Fruit fly (Drosophila melanogaster): Measurements from ENCODE around the gene RpS10b.

Gene RpS10b

dm6 chrX:19597684-19598363 lies at the start of gene RpS10b (continued):
- TF ChIP-seq CG9876 (GFP tag; optimal IDR thresholded peaks at IDR 0.05) (peak; percentile 89), CG10979 (tag; optimal IDR thresholded peaks at IDR 0.05) (peak; percentile 77), Kr (GFP tag; optimal IDR thresholded peaks at IDR 0.05) (peak; percentile 88), CG1832 (GFP tag; optimal IDR thresholded peaks at IDR 0.05) (no peak), tio (GFP tag; optimal IDR thresholded peaks at IDR 0.05) (peak; percentile 62), CG7271 (tag; optimal IDR thresholded peaks at IDR 0.05) (peak; percentile 95), ssp (GFP tag; IDR thresholded peaks at IDR 0.05) (peak; percentile 64), tgo (GFP tag; IDR thresholded peaks at IDR 0.05) (peak; percentile 38; the same call in 2 of the 3 replicates), dm (GFP tag; optimal IDR thresholded peaks at IDR 0.05) (peak; percentile 95), CG4617 (GFP tag; optimal IDR thresholded peaks at IDR 0.05; ENCODE audit: borderline replicate concordance) (peak; percentile 57), lola (GFP tag; optimal IDR thresholded peaks at IDR 0.05) (peak in 1 of 3 experiments; percentile 70), CG18262 (tag; optimal IDR thresholded peaks at IDR 0.05) (peak; percentile 82), CG3847 (GFP tag; IDR thresholded peaks at IDR 0.05) (peak; percentile 85), Myb (GFP tag; optimal IDR thresholded peaks at IDR 0.05) (peak; percentile 83), Atf3 (GFP tag; optimal IDR thresholded peaks at IDR 0.05) (peak; percentile 83), CG8281 (tag; optimal IDR thresholded peaks at IDR 0.05) (peak; percentile 70), Nf-YB (GFP tag; optimal IDR thresholded peaks at IDR 0.05) (peak; percentile 76), CG16779 (GFP tag; IDR thresholded peaks at IDR 0.05) (peak; percentile 67; the same call in 1 of the 2 replicates), TFAM (GFP tag; optimal IDR thresholded peaks at IDR 0.05) (peak; percentile 68), CG9609 (GFP tag; optimal IDR thresholded peaks at IDR 0.05) (peak; percentile 90), Doc2 (GFP tag; IDR thresholded peaks at IDR 0.05) (no peak), CG2199 (GFP tag; IDR thresholded peaks at IDR 0.05) (0 out of 3 replicates have a peak, but pooled peaks have one; percentile 51), CG8478 (optimal IDR thresholded peaks at IDR 0.05) (no peak), onecut (GFP tag; IDR thresholded peaks at IDR 0.05) (peak; percentile 92), CG6854 (GFP tag; optimal IDR thresholded peaks at IDR 0.05) (peak; percentile 92), CG17612 (GFP tag; IDR thresholded peaks at IDR 0.05) (peak; percentile 60; the same call in 1 of the 2 replicates), Meics (GFP tag; optimal IDR thresholded peaks at IDR 0.05) (peak; percentile 96), sna (GFP tag; IDR thresholded peaks at IDR 0.05; ENCODE audit: partially characterized antibody) (peak; percentile 90), CG3407 (GFP tag; optimal IDR thresholded peaks at IDR 0.05) (peak; percentile 86), Doc3 (GFP tag; IDR thresholded peaks at IDR 0.05; ENCODE audit: partially characterized antibody) (peak; percentile 89), bcd (GFP tag; optimal IDR thresholded peaks at IDR 0.05) (peak; percentile 95), kni (GFP tag; optimal IDR thresholded peaks at IDR 0.05) (peak; percentile 96), Dip2 (GFP tag; IDR thresholded peaks at IDR 0.05) (no peak), cato (GFP tag; optimal IDR thresholded peaks at IDR 0.05; ENCODE audit: borderline replicate concordance) (peak; percentile 81), D (optimal IDR thresholded peaks at IDR 0.05) (peak; percentile 56), D (GFP tag; optimal IDR thresholded peaks at IDR 0.05) (peak; percentile 90), Vsx1 (GFP tag; optimal IDR thresholded peaks at IDR 0.05) (peak; percentile 93), Fer1 (GFP tag; optimal IDR thresholded peaks at IDR 0.05) (peak; percentile 93), al (GFP tag; IDR thresholded peaks at IDR 0.05) (peak; percentile 63), CG7928 (GFP tag; optimal IDR thresholded peaks at IDR 0.05) (peak; percentile 67), CG6813 (GFP tag; optimal IDR thresholded peaks at IDR 0.05) (peak; percentile 96), Poxn (GFP tag; IDR thresholded peaks at IDR 0.05) (no peak), CG2129 (GFP tag; IDR thresholded peaks at IDR 0.05; ENCODE audit: partially characterized antibody) (peak; percentile 85), GATAe (GFP tag; conservative IDR thresholded peaks at IDR 0.05) (no peak), fd96Cb (tag; optimal IDR thresholded peaks at IDR 0.05) (peak; percentile 56), CG5245 (GFP tag; optimal IDR thresholded peaks at IDR 0.05) (peak; percentile 67), bigmax (GFP tag; optimal IDR thresholded peaks at IDR 0.05) (peak; percentile 83), CHES-1-like (GFP tag; optimal IDR thresholded peaks at IDR 0.05) (peak; percentile 94), fru (optimal IDR thresholded peaks at IDR 0.05) (no peak)

Measured in whole organism, embryonic.